Worm (Caenorhabditis elegans) whole organism, L4/young adult: ENCODE results near the gene F13D12.5.

Experiments used
- W03F9.2 ChIP-seq: fragments of 150-350 bp; optimal IDR thresholded peaks from 2 replicates; lab custom pipeline; 2014; ENCODE audit warnings: missing biosample characterization, missing genetic modification characterization
- him-1 ChIP-seq: sonication (generic microtip); optimal IDR thresholded peaks from 2 replicates; lab custom pipeline; 2016; ENCODE audit warnings: missing genotype, missing genetic modification reagents, missing genetic modification characterization, missing compliant biosample characterization

DNA sequence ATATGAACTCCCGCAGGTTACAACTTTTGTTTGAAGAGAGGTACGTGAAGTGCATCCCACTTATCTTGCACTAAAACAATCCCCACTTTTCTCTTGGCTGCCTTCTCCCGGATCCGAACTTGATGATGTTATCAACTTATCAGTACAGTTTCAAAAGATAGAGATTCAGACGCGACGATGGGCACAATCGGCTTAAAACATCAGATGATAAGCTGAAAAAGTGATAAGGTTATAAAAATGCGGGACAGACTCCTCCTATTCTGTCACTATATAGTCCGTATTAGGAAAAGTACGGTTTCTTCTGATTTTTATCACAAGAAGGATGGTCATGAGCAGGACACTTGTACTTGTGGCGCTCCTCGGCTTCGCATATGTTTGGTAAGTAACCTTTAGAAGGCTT lies 12.6 kb downstream of the F13D12.5 start, which contains the start of gene ctsa-1.2:
- no peak for TF ChIP-seq him-1 (tag; lab: Kevin White, UChicago)
- TF ChIP-seq W03F9.2 (tag; lab: Kevin White, UChicago): no peak
